Fruit fly (Drosophila melanogaster) whole organism, embryonic: ENCODE data around the gene CG43618.

Experiments used
- Adf1 ChIP-seq: fragments of 200-800 bp; sonication (Bioruptor generic); IDR thresholded peaks from 2 replicates; pipeline ENCODE4 v1.3.6; 2022; ENCODE audit warnings: missing biosample characterization, missing genetic modification characterization
- Bdp1 ChIP-seq: fragments of 200-800 bp; sonication (Bioruptor generic); optimal IDR thresholded peaks from 3 replicates; lab custom pipeline; 2016; ENCODE audit warnings: missing biosample characterization, missing genetic modification characterization
- Bteb2 ChIP-seq: fragments of 200-800 bp; sonication (Bioruptor generic); optimal IDR thresholded peaks from 2 replicates; lab custom pipeline; 2016; ENCODE audit warnings: missing biosample characterization, missing genetic modification characterization
- CG11093 ChIP-seq: fragments of 200-800 bp; sonication (Bioruptor generic); IDR thresholded peaks from 3 replicates; pipeline ENCODE4 v1.3.6; 2022; ENCODE audit warnings: missing biosample characterization, missing genetic modification characterization
- CG12942 ChIP-seq: fragments of 200-800 bp; sonication (Bioruptor generic); optimal IDR thresholded peaks from 3 replicates; lab custom pipeline; 2016; ENCODE audit warnings: missing biosample characterization, missing genetic modification characterization
- CG14667 ChIP-seq: fragments of 200-800 bp; sonication (Bioruptor generic); IDR thresholded peaks from 2 replicates; pipeline ENCODE4 v1.3.6; 2022; ENCODE audit warnings: missing biosample characterization, missing genetic modification characterization
- CG14710 ChIP-seq: fragments of 200-800 bp; sonication (Bioruptor generic); optimal IDR thresholded peaks from 3 replicates; lab custom pipeline; 2019; ENCODE audit warnings: missing biosample characterization, mild to moderate bottlenecking, missing genetic modification characterization, moderate library complexity
- CG1603 ChIP-seq: fragments of 200-800 bp; sonication (Bioruptor generic); optimal IDR thresholded peaks from 2 replicates; lab custom pipeline; 2019; ENCODE audit warnings: missing biosample characterization, mild to moderate bottlenecking, missing genetic modification characterization, moderate library complexity
- CG17568 ChIP-seq: fragments of 200-800 bp; sonication (Bioruptor generic); optimal IDR thresholded peaks from 2 replicates; lab custom pipeline; 2018; ENCODE audit warnings: missing biosample characterization, mild to moderate bottlenecking, missing genetic modification characterization, moderate library complexity
- CG2116 ChIP-seq: fragments of 200-800 bp; sonication (Bioruptor generic); optimal IDR thresholded peaks from 3 replicates; lab custom pipeline; 2018; ENCODE audit warnings: missing biosample characterization, mild to moderate bottlenecking, missing genetic modification characterization
- CG34376 ChIP-seq: fragments of 200-800 bp; sonication (Bioruptor generic); optimal IDR thresholded peaks from 2 replicates; lab custom pipeline; 2018; ENCODE audit warnings: missing biosample characterization, mild to moderate bottlenecking, missing genetic modification characterization
- CG34422 ChIP-seq: fragments of 200-800 bp; sonication (Bioruptor generic); IDR thresholded peaks from 3 replicates; pipeline ENCODE4 v1.3.6; 2022; ENCODE audit warnings: missing biosample characterization, missing genetic modification characterization
- CG4424 ChIP-seq: fragments of 200-800 bp; sonication (Bioruptor generic); optimal IDR thresholded peaks from 3 replicates; lab custom pipeline; 2016; ENCODE audit warnings: missing biosample characterization, missing genetic modification characterization
- CG4730 ChIP-seq: fragments of 200-800 bp; sonication (Bioruptor generic); IDR thresholded peaks from 2 replicates; pipeline ENCODE4 v1.3.6; 2022; ENCODE audit warnings: missing biosample characterization, missing genetic modification characterization
- CG4820 ChIP-seq: fragments of 200-800 bp; sonication (Bioruptor generic); optimal IDR thresholded peaks from 3 replicates; lab custom pipeline; 2016; ENCODE audit warnings: missing biosample characterization, missing genetic modification characterization
- CG6813 ChIP-seq: fragments of 200-800 bp; sonication (Bioruptor generic); optimal IDR thresholded peaks from 2 replicates; lab custom pipeline; 2017; ENCODE audit warnings: missing biosample characterization, missing genetic modification characterization, mild to moderate bottlenecking, moderate library complexity, missing genetic modification reagents
- CG8089 ChIP-seq: fragments of 200-800 bp; sonication (Bioruptor generic); optimal IDR thresholded peaks from 3 replicates; lab custom pipeline; 2016; ENCODE audit warnings: missing biosample characterization, missing genetic modification characterization
- CG8359 ChIP-seq: fragments of 200-800 bp; sonication (Bioruptor generic); optimal IDR thresholded peaks from 2 replicates; lab custom pipeline; 2017; ENCODE audit warnings: missing biosample characterization, mild to moderate bottlenecking, missing genetic modification characterization, borderline replicate concordance
- CG8388 ChIP-seq: fragments of 200-800 bp; sonication (Bioruptor generic); optimal IDR thresholded peaks from 2 replicates; lab custom pipeline; 2019; ENCODE audit warnings: missing biosample characterization, mild to moderate bottlenecking, missing genetic modification characterization, moderate library complexity
- H2.0 ChIP-seq: fragments of 200-800 bp; sonication (Bioruptor generic); IDR thresholded peaks from 2 replicates; pipeline ENCODE4 v1.3.6; 2022; ENCODE audit warnings: missing biosample characterization, missing genetic modification characterization
- Hsf ChIP-seq: fragments of 200-800 bp; sonication (Bioruptor generic); optimal IDR thresholded peaks from 3 replicates; lab custom pipeline; 2016; ENCODE audit warnings: missing biosample characterization, missing genetic modification characterization
- Lim3 ChIP-seq: fragments of 200-800 bp; sonication (Bioruptor generic); IDR thresholded peaks from 2 replicates; pipeline ENCODE4 v1.3.6; 2022; ENCODE audit warnings: missing biosample characterization, missing genetic modification characterization
- Oli ChIP-seq: fragments of 200-800 bp; sonication (Bioruptor generic); optimal IDR thresholded peaks from 2 replicates; lab custom pipeline; 2018; ENCODE audit warnings: missing biosample characterization, mild to moderate bottlenecking, missing genetic modification characterization, moderate library complexity
- PHDP ChIP-seq: fragments of 200-800 bp; sonication (Bioruptor generic); optimal IDR thresholded peaks from 3 replicates; lab custom pipeline; 2018; ENCODE audit warnings: missing biosample characterization, mild to moderate bottlenecking, missing genetic modification characterization, moderate library complexity
- Pdp1 ChIP-seq, 2 experiments: fragments of 200-800 bp; sonication (Bioruptor generic); optimal IDR thresholded peaks; 3 replicates each; lab custom pipeline; 2016; ENCODE audit warnings: missing biosample characterization in 2 of 2, missing genetic modification characterization in 2 of 2, mild to moderate bottlenecking in 1 of 2, moderate library complexity in 1 of 2
- Rfx ChIP-seq: fragments of 200-800 bp; sonication (Bioruptor generic); IDR thresholded peaks from 2 replicates; pipeline ENCODE4 v1.3.6; 2022; ENCODE audit warnings: missing biosample characterization, missing genetic modification characterization
- Tbp ChIP-seq: fragments of >200 bp; optimal IDR thresholded peaks from 2 replicates; lab custom pipeline; 2018; ENCODE audit warnings: missing biosample characterization, missing genetic modification characterization
- Trl ChIP-seq, 3 experiments: fragments of >200 bp in 2 of 3; fragments of 200-800 bp in 1 of 3; sonication (Bioruptor generic) in 1 of 3; optimal IDR thresholded peaks; 2 replicates in 1 of 3; 3 replicates in 2 of 3; lab custom pipeline; 2016 to 2017; ENCODE audit warnings: missing biosample characterization in 1 of 3, missing genetic modification characterization in 1 of 3
- ab ChIP-seq: fragments of 200-800 bp; sonication (Bioruptor generic); optimal IDR thresholded peaks from 2 replicates; lab custom pipeline; 2016; ENCODE audit warnings: missing biosample characterization, missing genetic modification characterization
- ac ChIP-seq: fragments of 200-800 bp; sonication (Bioruptor generic); optimal IDR thresholded peaks from 3 replicates; lab custom pipeline; 2017; ENCODE audit warnings: missing biosample characterization, mild to moderate bottlenecking, missing genetic modification characterization
- aop ChIP-seq: fragments of 200-800 bp; sonication (Bioruptor generic); IDR thresholded peaks from 2 replicates; pipeline ENCODE4 v1.3.6; 2022; ENCODE audit warnings: missing biosample characterization, missing genetic modification characterization
- ci ChIP-seq: fragments of 200-800 bp; sonication (Bioruptor generic); IDR thresholded peaks from 3 replicates; pipeline ENCODE4 v1.3.6; 2022; ENCODE audit warnings: missing biosample characterization, missing genetic modification characterization
- dmrt99B ChIP-seq: fragments of 200-800 bp; sonication (Bioruptor generic); optimal IDR thresholded peaks from 2 replicates; lab custom pipeline; 2018; ENCODE audit warnings: missing biosample characterization, mild to moderate bottlenecking, missing genetic modification characterization, moderate library complexity
- emc ChIP-seq: fragments of 200-800 bp; sonication (Bioruptor generic); optimal IDR thresholded peaks from 2 replicates; lab custom pipeline; 2016; ENCODE audit warnings: missing biosample characterization, missing genetic modification characterization
- ems ChIP-seq: fragments of 200-800 bp; sonication (Bioruptor generic); optimal IDR thresholded peaks from 3 replicates; lab custom pipeline; 2016; ENCODE audit warnings: missing biosample characterization, missing genetic modification characterization
- fd64A ChIP-seq: fragments of 200-800 bp; sonication (Bioruptor generic); optimal IDR thresholded peaks from 3 replicates; lab custom pipeline; 2018; ENCODE audit warnings: missing biosample characterization, mild to moderate bottlenecking, missing genetic modification characterization
- gfzf ChIP-seq: fragments of 200-800 bp; sonication (Bioruptor generic); optimal IDR thresholded peaks from 2 replicates; lab custom pipeline; 2016; ENCODE audit warnings: missing biosample characterization, mild to moderate bottlenecking, missing genetic modification characterization, moderate library complexity
- hkb ChIP-seq, 2 experiments: fragments of 200-800 bp in 1 of 2; fragments of >200 bp in 1 of 2; sonication (Bioruptor generic) in 1 of 2; IDR thresholded peaks in 1 of 2; optimal IDR thresholded peaks in 1 of 2; 2 replicates each; pipeline versions ENCODE4 v1.3.6 to Lab custom; 2017 to 2022; ENCODE audit warnings: missing biosample characterization in 1 of 2, missing genetic modification characterization in 1 of 2
- insv ChIP-seq, 2 experiments: fragments of 200-800 bp; sonication (Bioruptor generic); optimal IDR thresholded peaks; 3 replicates each; lab custom pipeline; 2016 to 2018; ENCODE audit warnings: missing biosample characterization in 2 of 2, missing genetic modification characterization in 2 of 2
- maf-S ChIP-seq: fragments of 200-800 bp; sonication (Bioruptor generic); optimal IDR thresholded peaks from 2 replicates; lab custom pipeline; 2016; ENCODE audit warnings: missing biosample characterization, missing genetic modification characterization
- nau ChIP-seq: fragments of 200-800 bp; sonication (Bioruptor generic); optimal IDR thresholded peaks from 3 replicates; lab custom pipeline; 2017; ENCODE audit warnings: missing biosample characterization, mild to moderate bottlenecking, missing genetic modification characterization, missing genetic modification reagents
- nom ChIP-seq: fragments of 200-800 bp; sonication (Bioruptor generic); optimal IDR thresholded peaks from 2 replicates; lab custom pipeline; 2017; ENCODE audit warnings: missing biosample characterization, missing genetic modification characterization, mild to moderate bottlenecking, moderate library complexity, missing genetic modification reagents
- prd ChIP-seq, 3 experiments: fragments of >200 bp in 2 of 3; fragments of 200-800 bp in 1 of 3; sonication (Bioruptor generic) in 1 of 3; optimal IDR thresholded peaks in 2 of 3; IDR thresholded peaks in 1 of 3; 2 replicates in 2 of 3; 3 replicates in 1 of 3; pipeline versions ENCODE4 v1.3.6 to Lab custom; 2017 to 2022; ENCODE audit warnings: missing biosample characterization in 1 of 3, missing genetic modification characterization in 1 of 3
- pros ChIP-seq: fragments of 200-800 bp; sonication (Bioruptor generic); optimal IDR thresholded peaks from 3 replicates; lab custom pipeline; 2019; ENCODE audit warnings: missing biosample characterization, mild to moderate bottlenecking, missing genetic modification characterization, moderate library complexity
- sna ChIP-seq: fragments of 200-800 bp; sonication (Bioruptor generic); IDR thresholded peaks from 2 replicates; pipeline ENCODE4 v1.3.6; 2022; ENCODE audit warnings: missing biosample characterization, missing genetic modification characterization; ENCODE audit not compliant: partially characterized antibody
- stc ChIP-seq: fragments of 200-800 bp; sonication (Bioruptor generic); IDR thresholded peaks from 2 replicates; pipeline ENCODE4 v1.3.6; 2022; ENCODE audit warnings: missing biosample characterization, missing genetic modification characterization
- vfl ChIP-seq: fragments of 200-800 bp; sonication (Bioruptor generic); optimal IDR thresholded peaks from 2 replicates; lab custom pipeline; 2016; ENCODE audit warnings: missing biosample characterization, missing genetic modification characterization
- vnd ChIP-seq: fragments of 200-800 bp; sonication (Bioruptor generic); IDR thresholded peaks from 3 replicates; pipeline ENCODE4 v1.3.6; 2022; ENCODE audit warnings: missing biosample characterization, missing genetic modification characterization; ENCODE audit not compliant: partially characterized antibody

The CG43618 gene

DNA sequence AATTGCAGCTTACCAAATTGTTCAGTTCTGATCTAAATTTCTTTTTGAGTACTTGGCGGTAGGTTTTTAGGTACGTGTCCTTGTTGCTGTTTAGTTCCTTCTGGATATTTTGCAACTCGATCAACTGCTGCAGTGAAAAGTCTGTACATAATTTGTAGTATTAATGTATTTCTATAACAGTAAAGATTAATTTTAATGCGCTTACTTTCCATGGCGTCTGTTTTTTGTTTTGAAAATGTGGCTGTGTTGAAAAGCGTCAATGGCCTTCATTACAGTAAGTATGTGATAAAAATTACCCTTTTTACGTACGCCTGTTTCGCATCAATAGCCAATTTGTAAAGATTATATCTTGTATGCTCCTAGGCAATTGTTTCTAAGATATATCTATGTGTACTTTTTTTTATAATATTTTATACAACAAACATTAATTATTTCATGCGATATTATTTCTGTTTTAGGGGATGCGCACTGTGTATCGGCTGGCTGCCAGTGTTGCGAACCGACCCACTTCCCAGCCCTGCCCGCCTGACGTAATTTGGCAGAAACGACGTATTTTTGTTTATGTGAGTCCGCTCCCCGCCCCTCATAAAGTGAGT is 47.8 kb upstream of the CG43618 start, which contains the start of the genes Kmn2 and CG2698 (continued):
- TF ChIP-seq Hsf (GFP tag; lab: Kevin White, UChicago) (peak; percentile 92), CG34376 (GFP tag; lab: Kevin White, UChicago) (peak; percentile 91), CG11093 (GFP tag; lab: Robert Waterston, UW) (peak; percentile 98), fd64A (GFP tag; lab: Kevin White, UChicago) (peak; percentile 74), nau (GFP tag; lab: Kevin White, UChicago) (peak; percentile 90), Rfx (GFP tag; lab: Robert Waterston, UW) (peak; percentile 98), CG1603 (tag; lab: Kevin White, UChicago) (peak; percentile 57), CG4820 (GFP tag; lab: Kevin White, UChicago) (peak; percentile 95), CG14667 (peak; percentile 98), aop (peak; percentile 87), ac (peak; percentile 80), nom (GFP tag; lab: Kevin White, UChicago) (peak; percentile 90), Oli (peak; percentile 95), prd (optimal IDR thresholded peaks at IDR 0.05; lab: Kevin White, UChicago) (no peak), prd (GFP tag; IDR thresholded peaks at IDR 0.05; lab: Robert Waterston, UW) (peak; percentile 99), ab (GFP tag; lab: Kevin White, UChicago) (peak; percentile 69), CG4424 (peak; percentile 97), Bdp1 (peak; percentile 74), emc (GFP tag; lab: Kevin White, UChicago) (peak; percentile 69), CG4730 (GFP tag; lab: Robert Waterston, UW) (peak; percentile 97), hkb (optimal IDR thresholded peaks at IDR 0.05; lab: Kevin White, UChicago) (peak; percentile 72), hkb (GFP tag; IDR thresholded peaks at IDR 0.05; lab: Robert Waterston, UW) (peak; percentile 97), ems (peak; percentile 84), CG8388 (GFP tag; lab: Kevin White, UChicago) (peak; percentile 94), vnd (GFP tag; lab: Robert Waterston, UW) (0 out of 3 replicates have a peak, but pooled peaks have one; percentile 48), dmrt99B (tag; lab: Kevin White, UChicago) (peak; percentile 95), stc (GFP tag; lab: Robert Waterston, UW) (peak; percentile 97), CG2116 (peak; percentile 77), gfzf (GFP tag; lab: Kevin White, UChicago) (no peak), CG34422 (peak; percentile 98), CG8359 (GFP tag; lab: Kevin White, UChicago) (peak; percentile 67), CG8089 (GFP tag; lab: Kevin White, UChicago) (peak; percentile 38), CG12942 (peak; percentile 94), pros (peak; percentile 12), H2.0 (GFP tag; lab: Robert Waterston, UW) (peak; percentile 98), CG6813 (GFP tag; lab: Kevin White, UChicago) (peak; percentile 86), vfl (peak; percentile 90), Bteb2 (peak; percentile 74), Tbp (GFP tag; lab: Kevin White, UChicago) (no peak), Adf1 (GFP tag; lab: Robert Waterston, UW) (peak; percentile 85), Lim3 (GFP tag; lab: Robert Waterston, UW) (peak; percentile 96), CG14710 (tag; lab: Kevin White, UChicago) (peak; percentile 96), CG17568 (GFP tag; lab: Kevin White, UChicago) (peak; percentile 88), sna (GFP tag; lab: Robert Waterston, UW) (peak; percentile 43; the same call in 1 of the 2 replicates), Pdp1 (GFP tag; optimal IDR thresholded peaks at IDR 0.05; lab: Kevin White, UChicago) (peak; percentile 93 to 98), insv (GFP tag; optimal IDR thresholded peaks at IDR 0.05; lab: Kevin White, UChicago) (peak in 1 of 2 experiments; percentile 72), PHDP (peak; percentile 94), Trl (optimal IDR thresholded peaks at IDR 0.05; lab: Kevin White, UChicago) (no peak), Trl (GFP tag; optimal IDR thresholded peaks at IDR 0.05; lab: Kevin White, UChicago) (peak; percentile 84), ci (GFP tag; lab: Robert Waterston, UW) (peak; percentile 98), maf-S (peak; percentile 82)
